Worm (Caenorhabditis elegans): ENCODE data around the gene W02A2.5.

W02A2.5 gene

DNA sequence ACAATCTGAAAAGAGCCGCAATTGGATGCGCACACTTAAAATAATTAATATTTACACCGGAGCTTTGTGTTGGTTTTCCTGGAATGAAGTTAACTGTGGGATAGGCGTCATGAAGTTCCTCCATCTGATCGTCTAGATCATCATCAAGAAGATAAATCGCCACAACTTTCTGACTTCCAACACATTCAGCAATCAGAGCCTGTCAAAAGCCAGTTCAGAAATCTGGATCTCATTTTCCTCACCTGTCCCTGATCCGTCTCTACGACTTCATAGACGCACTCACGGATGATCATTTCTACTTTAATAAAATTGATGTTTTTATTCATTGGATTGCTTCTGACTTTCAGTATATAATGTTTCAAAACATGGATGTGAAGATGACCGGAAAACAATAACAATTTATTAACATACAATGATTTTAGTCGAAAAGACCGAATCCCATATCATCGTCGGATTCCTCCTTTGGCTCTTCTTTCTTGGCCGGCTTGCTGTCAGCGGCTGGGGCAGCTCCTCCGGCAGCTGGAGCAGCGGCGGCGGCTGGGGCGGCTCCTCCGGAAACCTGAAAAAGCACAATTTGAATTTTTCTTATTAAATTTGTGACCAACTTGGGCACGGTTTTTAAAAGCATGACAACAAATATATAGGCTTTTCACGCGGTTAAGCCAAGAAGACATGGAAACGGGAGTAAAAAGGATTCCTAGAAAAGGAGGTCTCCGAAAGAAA lies 26.6 kb downstream of the W02A2.5 start, which contains the start of gene agt-1:
TSS of gene agt-1 (minus strand) at position 293 of the 723 bp plus-strand sequence.
- no peak for TF ChIP-seq ets-4 (tag; optimal IDR thresholded peaks at IDR 0.05)
- no peak for TF ChIP-seq ceh-9 (tag; optimal IDR thresholded peaks at IDR 0.05)
- no peak for TF ChIP-seq ceh-45 (GFP tag; IDR thresholded peaks at IDR 0.05)
- no peak for TF ChIP-seq ceh-30 (tag; optimal IDR thresholded peaks at IDR 0.05)
- no peak for TF ChIP-seq sox-2 (GFP tag; IDR thresholded peaks at IDR 0.05)
- no peak for TF ChIP-seq pqm-1 (tag; optimal IDR thresholded peaks at IDR 0.05)

DNA sequence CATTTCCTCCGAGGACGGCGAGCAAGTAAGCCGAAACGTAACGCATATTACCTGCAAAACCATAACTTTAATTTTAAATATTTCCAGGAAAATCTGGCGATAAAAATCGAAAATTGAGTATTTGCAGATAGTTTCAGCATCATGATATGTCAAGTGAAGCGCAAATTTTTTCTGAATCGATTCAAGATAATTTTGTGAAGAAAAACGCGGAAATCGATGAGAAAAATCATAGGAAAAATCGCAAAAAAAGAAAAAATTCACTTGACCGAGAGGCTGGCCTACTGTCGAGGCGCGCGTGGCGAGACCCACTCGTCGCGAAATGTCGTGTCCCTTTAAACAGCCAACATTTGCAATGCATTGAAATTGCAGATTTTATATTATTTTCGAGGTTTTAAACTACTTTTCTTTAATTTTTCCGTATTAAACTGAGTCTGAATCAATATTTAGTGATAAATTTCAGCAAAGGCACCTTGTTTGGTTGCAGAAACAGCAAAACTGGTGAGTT lies 27.6 kb downstream of the W02A2.5 start, which contains the start of the genes rla-2, popl-7 and Y62E10A.24:
TSS of gene rla-2 (minus strand) at position 51 of the 505 bp plus-strand sequence.
TSS of gene popl-7 (plus strand) at position 455 of the 505 bp plus-strand sequence.
TSS of gene Y62E10A.24 (plus strand) at position 476 of the 505 bp plus-strand sequence.
- TF ChIP-seq ref-2 (tag; optimal IDR thresholded peaks at IDR 0.05) (no peak), ceh-48 (tag; optimal IDR thresholded peaks at IDR 0.05) (no peak), pha-4 (tag; optimal IDR thresholded peaks at IDR 0.05) (no peak), ama-1 (optimal IDR thresholded peaks at IDR 0.05) (no peak), sox-2 (GFP tag; IDR thresholded peaks at IDR 0.05) (no peak), nhr-232 (tag; optimal IDR thresholded peaks at IDR 0.05) (no peak), elt-4 (tag; optimal IDR thresholded peaks at IDR 0.05) (no peak), ceh-22 (tag; optimal IDR thresholded peaks at IDR 0.05) (no peak), sox-4 (tag; optimal IDR thresholded peaks at IDR 0.05) (no peak), ceh-30 (tag; optimal IDR thresholded peaks at IDR 0.05) (no peak), elt-2 (tag; optimal IDR thresholded peaks at IDR 0.05) (no peak), pax-1 (tag; optimal IDR thresholded peaks at IDR 0.05) (no peak)

DNA sequence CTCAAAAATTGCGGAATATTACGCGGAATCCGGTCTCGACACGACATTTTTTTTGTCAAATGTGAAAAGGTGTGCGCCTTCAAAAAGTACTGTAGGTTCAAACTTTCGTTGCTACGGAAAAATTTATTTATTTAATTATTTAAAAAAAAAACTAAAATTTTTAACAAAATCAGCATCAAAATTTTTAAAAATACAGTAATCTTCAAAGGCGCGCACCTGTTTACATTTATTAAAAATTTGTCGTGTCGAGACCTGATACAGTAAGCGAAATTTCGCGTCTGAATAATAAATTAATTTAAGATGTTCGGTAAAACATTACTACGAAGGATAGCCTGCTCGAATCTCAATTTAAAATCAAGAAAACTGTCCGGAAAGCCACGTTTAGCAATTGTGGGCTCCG lies 29.0 kb downstream of the W02A2.5 start, which contains the start of gene Y62E10A.6:
TSS of gene Y62E10A.6 (plus strand) at position 301 of the 400 bp plus-strand sequence.
- no peak for TF ChIP-seq nhr-11 (tag; optimal IDR thresholded peaks at IDR 0.05)

DNA sequence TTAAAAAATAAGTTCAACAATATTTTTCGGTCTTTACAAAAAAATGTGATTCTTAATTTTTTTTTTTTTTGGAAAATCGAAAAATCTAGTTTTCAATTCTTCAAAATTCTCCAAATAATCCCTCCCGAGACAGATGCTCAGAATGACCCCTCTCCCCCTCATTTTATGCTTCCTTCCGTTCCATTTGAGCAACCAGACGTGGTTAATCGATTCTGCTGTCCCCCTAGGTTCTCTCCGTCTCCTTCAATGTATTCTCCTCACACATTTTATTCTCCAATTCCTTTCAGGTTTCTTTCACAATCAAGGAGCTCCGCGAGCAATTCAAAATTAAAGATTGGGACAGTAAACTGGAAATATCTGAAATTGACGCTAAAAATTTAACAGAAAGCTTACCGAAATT lies 32.3 kb downstream of the W02A2.5 start:
- TF ChIP-seq unc-86 (tag; optimal IDR thresholded peaks at IDR 0.05) (no peak), ceh-48 (tag; optimal IDR thresholded peaks at IDR 0.05) (peak; percentile 54)

DNA sequence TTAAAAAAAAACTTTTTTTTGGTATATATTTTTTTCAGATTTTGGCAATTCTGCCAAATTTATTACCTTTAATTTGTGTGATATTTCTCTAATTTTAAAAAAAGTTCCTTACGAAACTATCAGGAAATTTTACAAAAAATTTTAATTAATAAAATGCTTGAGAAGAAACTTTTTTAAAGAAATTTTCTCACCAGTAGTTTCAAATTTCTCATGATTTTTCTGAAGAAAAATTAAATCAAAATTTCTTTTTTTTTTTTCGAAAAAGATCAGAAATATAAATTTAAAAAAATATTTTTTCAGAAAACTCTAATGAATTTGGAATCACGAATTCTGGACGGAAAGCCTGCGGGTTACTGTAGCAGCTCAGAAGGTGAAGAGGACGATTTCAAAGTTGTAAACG lies 35.1 kb downstream of the W02A2.5 start, which contains the start of gene mau-8:
TSS of gene mau-8 (plus strand) at position 301 of the 400 bp plus-strand sequence.
- TF ChIP-seq sox-2 (GFP tag; IDR thresholded peaks at IDR 0.05) (no peak), sox-4 (tag; optimal IDR thresholded peaks at IDR 0.05) (no peak), ets-4 (tag; optimal IDR thresholded peaks at IDR 0.05) (no peak), ceh-30 (tag; optimal IDR thresholded peaks at IDR 0.05) (no peak)

DNA sequence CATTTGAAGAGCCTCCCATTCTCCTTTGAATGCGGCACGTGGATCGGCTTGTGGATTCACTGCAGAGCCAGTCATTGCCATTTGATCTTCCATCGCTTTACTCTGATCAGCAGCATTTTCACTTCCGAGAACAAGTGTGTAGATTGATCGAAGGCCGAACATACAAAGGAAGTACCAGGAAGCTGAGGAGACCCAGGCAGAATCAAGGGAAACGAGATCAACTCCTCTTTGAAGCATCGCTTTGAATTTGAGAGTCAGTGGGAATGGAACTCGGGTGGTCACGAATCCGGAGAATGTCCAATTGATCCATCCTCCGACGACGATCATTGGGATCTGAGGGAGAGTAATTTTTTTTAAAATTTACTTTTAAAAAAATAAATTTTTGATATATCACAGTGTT lies 37.9 kb downstream of the W02A2.5 start:
- no peak for TF ChIP-seq lim-6 (tag; optimal IDR thresholded peaks at IDR 0.05)
- no peak for TF ChIP-seq ceh-6 (GFP tag; optimal IDR thresholded peaks at IDR 0.05)
- TF ChIP-seq hlh-8 (tag; optimal IDR thresholded peaks at IDR 0.05) = no peak
- no peak for TF ChIP-seq pqm-1 (tag; optimal IDR thresholded peaks at IDR 0.05)
- TF ChIP-seq sox-4 (tag; optimal IDR thresholded peaks at IDR 0.05) = no peak
- no peak for TF ChIP-seq nhr-11 (tag; optimal IDR thresholded peaks at IDR 0.05)
- no peak for TF ChIP-seq ceh-48 (tag; optimal IDR thresholded peaks at IDR 0.05)
- no peak for TF ChIP-seq dve-1 (tag; optimal IDR thresholded peaks at IDR 0.05)
- TF ChIP-seq pha-4 (tag; optimal IDR thresholded peaks at IDR 0.05) = no peak
- no peak for TF ChIP-seq odd-2 (tag; optimal IDR thresholded peaks at IDR 0.05)

DNA sequence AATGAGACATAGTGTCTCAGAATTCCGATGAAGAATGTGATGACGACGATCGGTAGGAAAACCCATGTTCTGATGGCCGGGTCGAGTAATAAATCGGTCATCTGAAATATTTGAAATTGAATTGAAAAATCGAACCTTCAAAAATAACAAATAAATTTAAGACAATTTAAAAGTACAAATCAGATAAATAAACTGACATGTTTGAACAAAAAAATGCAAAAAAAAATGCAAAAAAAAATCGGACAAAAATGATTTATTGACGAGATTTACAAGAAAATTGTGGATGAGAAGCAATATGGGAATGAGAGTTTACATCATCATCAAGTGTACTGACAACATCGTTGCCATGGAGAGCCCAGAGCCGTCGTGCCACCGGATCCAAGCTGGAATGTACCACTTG lies 39.2 kb downstream of the W02A2.5 start, which contains the start of gene emc-3:
TSS of gene emc-3 (minus strand) at position 101 of the 400 bp plus-strand sequence.
- TF ChIP-seq unc-3 (GFP tag; conservative IDR thresholded peaks at IDR 0.05) (no peak), unc-3 (tag; optimal IDR thresholded peaks at IDR 0.05) (no peak), ceh-2 (tag; optimal IDR thresholded peaks at IDR 0.05) (no peak), ama-1 (optimal IDR thresholded peaks at IDR 0.05) (no peak), fax-1 (tag; optimal IDR thresholded peaks at IDR 0.05) (no peak), ceh-6 (GFP tag; optimal IDR thresholded peaks at IDR 0.05) (no peak), dve-1 (tag; optimal IDR thresholded peaks at IDR 0.05) (no peak), ahr-1 (tag; optimal IDR thresholded peaks at IDR 0.05) (no peak), hlh-6 (tag; optimal IDR thresholded peaks at IDR 0.05) (no peak), ceh-22 (tag; optimal IDR thresholded peaks at IDR 0.05) (no peak), elt-2 (tag; optimal IDR thresholded peaks at IDR 0.05) (no peak), pax-1 (tag; optimal IDR thresholded peaks at IDR 0.05) (no peak), T23F11.4 (GFP tag; optimal IDR thresholded peaks at IDR 0.05) (no peak), ceh-24 (tag; optimal IDR thresholded peaks at IDR 0.05) (no peak), ceh-14 (tag; optimal IDR thresholded peaks at IDR 0.05) (no peak), zip-5 (tag; optimal IDR thresholded peaks at IDR 0.05) (no peak), odd-2 (tag; optimal IDR thresholded peaks at IDR 0.05) (no peak), pat-9 (tag; optimal IDR thresholded peaks at IDR 0.05) (no peak), eyg-1 (tag; optimal IDR thresholded peaks at IDR 0.05) (no peak), Y22D7AL.16 (tag; optimal IDR thresholded peaks at IDR 0.05) (no peak)

All from whole organism, late embryonic.